Fruit fly (Drosophila melanogaster) whole organism, embryonic: ENCODE measurements around the gene CG9586.

Experiments used
- CG1024 ChIP-seq: fragments of 200-800 bp; sonication (Bioruptor generic); IDR thresholded peaks from 2 replicates; pipeline ENCODE4 v1.3.6; 2022; ENCODE audit warnings: missing biosample characterization, missing genetic modification characterization
- CG10565 ChIP-seq: fragments of 200-800 bp; sonication (Bioruptor generic); optimal IDR thresholded peaks from 3 replicates; lab custom pipeline; 2016; ENCODE audit warnings: missing biosample characterization, mild to moderate bottlenecking, missing genetic modification characterization
- CG13624 ChIP-seq: fragments of 200-800 bp; sonication (Bioruptor generic); optimal IDR thresholded peaks from 2 replicates; lab custom pipeline; 2016; ENCODE audit warnings: missing biosample characterization, missing genetic modification characterization
- CG13775 ChIP-seq: fragments of 200-800 bp; sonication (Bioruptor generic); optimal IDR thresholded peaks from 3 replicates; lab custom pipeline; 2017; ENCODE audit warnings: missing biosample characterization, mild to moderate bottlenecking, missing genetic modification characterization
- CG15073 ChIP-seq: fragments of 200-800 bp; sonication (Bioruptor generic); optimal IDR thresholded peaks from 2 replicates; lab custom pipeline; 2016; ENCODE audit warnings: missing biosample characterization, missing genetic modification characterization
- CG17328 ChIP-seq: fragments of 200-800 bp; sonication (Bioruptor generic); IDR thresholded peaks from 2 replicates; pipeline ENCODE4 v1.3.6; 2022; ENCODE audit warnings: missing biosample characterization, missing genetic modification characterization
- CG17361 ChIP-seq: fragments of 200-800 bp; sonication (Bioruptor generic); IDR thresholded peaks from 3 replicates; pipeline ENCODE4 v1.3.6; 2022; ENCODE audit warnings: missing biosample characterization, missing genetic modification characterization
- CG18011 ChIP-seq: fragments of 200-800 bp; sonication (Bioruptor generic); optimal IDR thresholded peaks from 2 replicates; lab custom pipeline; 2017; ENCODE audit warnings: missing biosample characterization, missing genetic modification characterization, mild to moderate bottlenecking, moderate library complexity, missing genotype
- CG2199 ChIP-seq: fragments of 200-800 bp; sonication (Bioruptor generic); IDR thresholded peaks from 3 replicates; pipeline ENCODE4 v1.3.6; 2022; ENCODE audit warnings: missing biosample characterization, missing genetic modification characterization
- CG2202 ChIP-seq: fragments of 200-800 bp; sonication (Bioruptor generic); optimal IDR thresholded peaks from 2 replicates; lab custom pipeline; 2018; ENCODE audit warnings: missing biosample characterization, mild to moderate bottlenecking, missing genetic modification characterization
- CG30403 ChIP-seq: fragments of 200-800 bp; sonication (Bioruptor generic); optimal IDR thresholded peaks from 3 replicates; lab custom pipeline; 2016; ENCODE audit warnings: missing biosample characterization, missing genetic modification characterization
- CG3163 ChIP-seq: fragments of 200-800 bp; sonication (Bioruptor generic); optimal IDR thresholded peaks from 3 replicates; lab custom pipeline; 2016; ENCODE audit warnings: missing biosample characterization, missing genetic modification characterization
- CG3407 ChIP-seq: fragments of 200-800 bp; sonication (Bioruptor generic); optimal IDR thresholded peaks from 2 replicates; lab custom pipeline; 2018; ENCODE audit warnings: missing biosample characterization, mild to moderate bottlenecking, missing genetic modification characterization
- CG3838 ChIP-seq: fragments of 200-800 bp; sonication (Bioruptor generic); optimal IDR thresholded peaks from 3 replicates; lab custom pipeline; 2016; ENCODE audit warnings: missing biosample characterization, missing genetic modification characterization
- CG5953 ChIP-seq: fragments of 200-800 bp; sonication (Bioruptor generic); IDR thresholded peaks from 2 replicates; pipeline ENCODE4 v1.3.6; 2022; ENCODE audit warnings: missing biosample characterization, missing genetic modification characterization
- CG6765 ChIP-seq: fragments of 200-800 bp; sonication (Bioruptor generic); optimal IDR thresholded peaks from 3 replicates; lab custom pipeline; 2017; ENCODE audit warnings: missing biosample characterization, mild to moderate bottlenecking, missing genetic modification characterization
- CG8281 ChIP-seq: fragments of 200-800 bp; sonication (Bioruptor generic); optimal IDR thresholded peaks from 2 replicates; lab custom pipeline; 2018; ENCODE audit warnings: missing biosample characterization, mild to moderate bottlenecking, missing genetic modification characterization, moderate library complexity
- CG8388 ChIP-seq: fragments of 200-800 bp; sonication (Bioruptor generic); optimal IDR thresholded peaks from 2 replicates; lab custom pipeline; 2019; ENCODE audit warnings: missing biosample characterization, mild to moderate bottlenecking, missing genetic modification characterization, moderate library complexity
- CG9609 ChIP-seq: fragments of 200-800 bp; sonication (Bioruptor generic); optimal IDR thresholded peaks from 3 replicates; lab custom pipeline; 2016; ENCODE audit warnings: missing biosample characterization, missing genetic modification characterization
- CHES-1-like ChIP-seq: fragments of 200-800 bp; sonication (Bioruptor generic); optimal IDR thresholded peaks from 2 replicates; lab custom pipeline; 2016; ENCODE audit warnings: missing biosample characterization, missing genetic modification characterization
- Camta ChIP-seq: fragments of 200-800 bp; sonication (Bioruptor generic); optimal IDR thresholded peaks from 2 replicates; lab custom pipeline; 2016; ENCODE audit warnings: missing biosample characterization, missing genetic modification characterization
- Deaf1 ChIP-seq: fragments of 200-800 bp; optimal IDR thresholded peaks from 3 replicates; lab custom pipeline; 2019; ENCODE audit warnings: missing biosample characterization, mild to moderate bottlenecking, missing genetic modification characterization, moderate library complexity
- Drgx ChIP-seq: fragments of 200-800 bp; sonication (Bioruptor generic); IDR thresholded peaks from 2 replicates; pipeline ENCODE4 v1.3.6; 2022; ENCODE audit warnings: missing biosample characterization, missing genetic modification characterization
- ERR ChIP-seq: fragments of 200-800 bp; sonication (Bioruptor generic); optimal IDR thresholded peaks from 2 replicates; lab custom pipeline; 2016; ENCODE audit warnings: missing biosample characterization, missing genetic modification characterization
- Elba2 ChIP-seq: fragments of 200-800 bp; sonication (Bioruptor generic); optimal IDR thresholded peaks from 3 replicates; lab custom pipeline; 2016; ENCODE audit warnings: missing biosample characterization, missing genetic modification characterization
- Ets97D ChIP-seq: fragments of 200-800 bp; sonication (Bioruptor generic); optimal IDR thresholded peaks from 3 replicates; lab custom pipeline; 2016; ENCODE audit warnings: missing biosample characterization, missing genetic modification characterization
- Fer3 ChIP-seq: fragments of 200-800 bp; sonication (Bioruptor generic); optimal IDR thresholded peaks from 2 replicates; lab custom pipeline; 2018; ENCODE audit warnings: missing biosample characterization, mild to moderate bottlenecking, missing genetic modification characterization, moderate library complexity
- GATAe ChIP-seq: fragments of 200-800 bp; sonication (Bioruptor generic); conservative IDR thresholded peaks from 2 replicates; pipeline ENCODE4 v1.3.6; 2022; ENCODE audit warnings: missing biosample characterization, missing genetic modification characterization
- Hsf ChIP-seq: fragments of 200-800 bp; sonication (Bioruptor generic); optimal IDR thresholded peaks from 3 replicates; lab custom pipeline; 2016; ENCODE audit warnings: missing biosample characterization, missing genetic modification characterization
- MTF-1 ChIP-seq: fragments of 200-800 bp; sonication (Bioruptor generic); optimal IDR thresholded peaks from 2 replicates; lab custom pipeline; 2018; ENCODE audit warnings: missing biosample characterization, mild to moderate bottlenecking, missing genetic modification characterization, borderline replicate concordance
- NC2α ChIP-seq: fragments of 200-800 bp; sonication (Bioruptor generic); optimal IDR thresholded peaks from 2 replicates; lab custom pipeline; 2016; ENCODE audit warnings: missing biosample characterization, missing genetic modification characterization
- NK7.1 ChIP-seq: fragments of 200-800 bp; sonication (Bioruptor generic); optimal IDR thresholded peaks from 3 replicates; lab custom pipeline; 2016; ENCODE audit warnings: missing biosample characterization, missing genetic modification characterization
- Oli ChIP-seq: fragments of 200-800 bp; sonication (Bioruptor generic); optimal IDR thresholded peaks from 2 replicates; lab custom pipeline; 2018; ENCODE audit warnings: missing biosample characterization, mild to moderate bottlenecking, missing genetic modification characterization, moderate library complexity
- Pdp1 ChIP-seq, 2 experiments: fragments of 200-800 bp; sonication (Bioruptor generic); optimal IDR thresholded peaks; 3 replicates each; lab custom pipeline; 2016; ENCODE audit warnings: missing biosample characterization in 2 of 2, missing genetic modification characterization in 2 of 2, mild to moderate bottlenecking in 1 of 2, moderate library complexity in 1 of 2
- TFAM ChIP-seq: fragments of 200-800 bp; sonication (Bioruptor generic); optimal IDR thresholded peaks from 2 replicates; lab custom pipeline; 2017; ENCODE audit warnings: missing biosample characterization, missing genetic modification characterization, inconsistent platforms
- YL-1 ChIP-seq: fragments of 200-800 bp; sonication (Bioruptor generic); optimal IDR thresholded peaks from 3 replicates; lab custom pipeline; 2017; ENCODE audit warnings: missing biosample characterization, mild to moderate bottlenecking, missing genetic modification characterization
- ash1 ChIP-seq: fragments of 200-800 bp; sonication (Bioruptor generic); optimal IDR thresholded peaks from 2 replicates; lab custom pipeline; 2018; ENCODE audit warnings: missing biosample characterization, mild to moderate bottlenecking, missing genetic modification characterization
- bsh ChIP-seq, 2 experiments: fragments of 200-800 bp; sonication (Bioruptor generic); optimal IDR thresholded peaks; 2 replicates each; lab custom pipeline; 2017 to 2018; ENCODE audit warnings: mild to moderate bottlenecking in 2 of 2, missing biosample characterization in 2 of 2, missing genetic modification characterization in 2 of 2, moderate library complexity in 1 of 2
- chif ChIP-seq, 2 experiments: fragments of 200-800 bp; sonication (Bioruptor generic); optimal IDR thresholded peaks; 3 replicates each; lab custom pipeline; 2016; ENCODE audit warnings: missing biosample characterization in 2 of 2, missing genetic modification characterization in 2 of 2
- en ChIP-seq: fragments of 200-800 bp; sonication (Bioruptor generic); optimal IDR thresholded peaks from 2 replicates; lab custom pipeline; 2016; ENCODE audit warnings: missing biosample characterization, missing genetic modification characterization
- exex ChIP-seq: fragments of 200-800 bp; sonication (Bioruptor generic); optimal IDR thresholded peaks from 4 replicates; lab custom pipeline; 2018; ENCODE audit warnings: missing biosample characterization, mild to moderate bottlenecking, missing genetic modification characterization, moderate library complexity
- gce ChIP-seq: fragments of 200-800 bp; sonication (Bioruptor generic); IDR thresholded peaks from 3 replicates; pipeline ENCODE4 v1.3.6; 2022; ENCODE audit warnings: missing biosample characterization, missing genetic modification characterization
- gsb-n ChIP-seq: fragments of 200-800 bp; sonication (Bioruptor generic); optimal IDR thresholded peaks from 3 replicates; lab custom pipeline; 2018; ENCODE audit warnings: missing biosample characterization, mild to moderate bottlenecking, missing genetic modification characterization
- hth ChIP-seq: fragments of >200 bp; optimal IDR thresholded peaks from 2 replicates; lab custom pipeline; 2017; ENCODE audit warnings: inconsistent platforms
- ind ChIP-seq: fragments of 200-800 bp; sonication (Bioruptor generic); optimal IDR thresholded peaks from 3 replicates; lab custom pipeline; 2016; ENCODE audit warnings: missing biosample characterization, missing genetic modification characterization
- jigr1 ChIP-seq: fragments of 200-800 bp; sonication (Bioruptor generic); IDR thresholded peaks from 3 replicates; pipeline ENCODE4 v1.3.6; 2022; ENCODE audit warnings: missing biosample characterization, missing genetic modification characterization
- kni ChIP-seq: fragments of 200-800 bp; sonication (Bioruptor generic); optimal IDR thresholded peaks from 3 replicates; lab custom pipeline; 2017; ENCODE audit warnings: mild to moderate bottlenecking, missing biosample characterization, missing genetic modification reagents, missing genetic modification characterization
- otp ChIP-seq: fragments of 200-800 bp; sonication (Bioruptor generic); IDR thresholded peaks from 3 replicates; pipeline ENCODE4, ENCODE4 v1.3.6; 2022; ENCODE audit warnings: missing biosample characterization, missing genetic modification characterization
- sna ChIP-seq: fragments of 200-800 bp; sonication (Bioruptor generic); IDR thresholded peaks from 2 replicates; pipeline ENCODE4 v1.3.6; 2022; ENCODE audit warnings: missing biosample characterization, missing genetic modification characterization; ENCODE audit not compliant: partially characterized antibody
- vfl ChIP-seq: fragments of 200-800 bp; sonication (Bioruptor generic); optimal IDR thresholded peaks from 2 replicates; lab custom pipeline; 2016; ENCODE audit warnings: missing biosample characterization, missing genetic modification characterization

CG9586 gene

DNA sequence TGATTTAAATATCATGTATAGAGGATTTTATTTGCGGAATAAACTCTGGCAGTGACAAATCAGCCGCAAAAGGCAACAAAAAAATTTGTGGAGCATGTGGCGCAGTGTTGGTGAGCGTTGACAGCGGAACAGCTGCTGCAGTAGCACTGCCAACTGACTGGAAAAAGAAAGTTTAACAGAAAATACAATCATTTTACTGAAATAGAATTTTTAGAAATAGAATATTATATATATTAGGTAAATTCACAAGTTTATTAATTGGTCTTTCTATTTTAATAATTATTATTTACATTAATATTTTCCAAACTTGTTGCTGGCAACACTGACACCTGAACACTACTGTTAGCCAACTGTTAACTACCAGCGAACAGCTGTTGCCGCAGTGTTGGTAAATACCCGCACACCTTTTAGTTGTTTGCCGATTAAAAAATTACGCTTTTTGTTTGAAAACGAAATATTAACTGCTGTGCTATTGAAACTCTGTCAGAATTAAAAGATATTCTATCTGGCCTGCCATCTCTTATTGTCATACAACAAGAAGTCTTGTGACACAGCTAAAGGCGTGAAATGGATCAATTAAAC is at the start of gene CG9586, which contains the start of gene tai (continued):
- peak; percentile 14 for TF ChIP-seq CHES-1-like
- TF ChIP-seq jigr1 (GFP tag; lab: Robert Waterston, UW) = no peak
- peak; percentile 73 for TF ChIP-seq CG18011
- peak; percentile 45 for TF ChIP-seq kni (GFP tag; lab: Kevin White, UChicago)
- TF ChIP-seq CG15073 = peak; percentile 54
- TF ChIP-seq Elba2 = no peak
- TF ChIP-seq sna (GFP tag; lab: Robert Waterston, UW) = no peak
- peak; percentile 35 for TF ChIP-seq exex (tag; lab: Kevin White, UChicago)
- TF ChIP-seq GATAe = no peak; the same call in 1 of the 2 replicates
- peak; percentile 53; the same call in 1 of the 2 replicates for TF ChIP-seq CG1024
- peak; percentile 84 for TF ChIP-seq ind (GFP tag; lab: Kevin White, UChicago)
- no peak for TF ChIP-seq CG2199
- no peak for TF ChIP-seq ERR (GFP tag; lab: Kevin White, UChicago)
- TF ChIP-seq en (GFP tag; lab: Kevin White, UChicago) = no peak
- TF ChIP-seq gce (GFP tag; lab: Robert Waterston, UW) = no peak
- peak; percentile 43; the same call in 1 of the 3 replicates for TF ChIP-seq otp (GFP tag; lab: Robert Waterston, UW)
- peak; percentile 71 for TF ChIP-seq Oli (tag; lab: Kevin White, UChicago)
- peak; percentile 77 for TF ChIP-seq CG3407 (GFP tag; lab: Kevin White, UChicago)
- peak; percentile 63 for TF ChIP-seq MTF-1 (GFP tag; lab: Kevin White, UChicago)
- TF ChIP-seq chif (GFP tag; optimal IDR thresholded peaks at IDR 0.05; lab: Kevin White, UChicago) = peak in 1 of 2 experiments; percentile 57
- TF ChIP-seq hth (lab: Kevin White, UChicago) = no peak
- no peak for TF ChIP-seq CG3163 (GFP tag; lab: Kevin White, UChicago)
- no peak for TF ChIP-seq CG3838 (GFP tag; lab: Kevin White, UChicago)
- no peak for TF ChIP-seq CG10565 (GFP tag; lab: Kevin White, UChicago)
- peak; percentile 87 for TF ChIP-seq CG17361 (GFP tag; lab: Robert Waterston, UW)
- no peak for TF ChIP-seq ash1
- peak; percentile 71 for TF ChIP-seq vfl
- TF ChIP-seq Hsf (GFP tag; lab: Kevin White, UChicago) = peak; percentile 72
- no peak for TF ChIP-seq CG9609 (GFP tag; lab: Kevin White, UChicago)
- peak; percentile 61 for TF ChIP-seq Ets97D (GFP tag; lab: Kevin White, UChicago)
- peak; percentile 88 for TF ChIP-seq CG8388 (GFP tag; lab: Kevin White, UChicago)
- TF ChIP-seq Pdp1 (GFP tag; optimal IDR thresholded peaks at IDR 0.05; lab: Kevin White, UChicago) = peak; percentile 4 to 53
- TF ChIP-seq Camta (GFP tag; lab: Kevin White, UChicago) = no peak
- peak in 1 of 2 experiments; percentile 86 for TF ChIP-seq bsh (GFP tag; optimal IDR thresholded peaks at IDR 0.05; lab: Kevin White, UChicago)
- peak; percentile 46; the same call in 1 of the 2 replicates for TF ChIP-seq CG5953 (GFP tag; lab: Robert Waterston, UW)
- TF ChIP-seq CG30403 (GFP tag; lab: Kevin White, UChicago) = peak; percentile 91
- peak; percentile 64 for TF ChIP-seq Drgx (GFP tag; lab: Robert Waterston, UW)
- peak; percentile 87 for TF ChIP-seq CG17328 (GFP tag; lab: Robert Waterston, UW)
- peak; percentile 48 for TF ChIP-seq CG13624 (GFP tag; lab: Kevin White, UChicago)
- peak; percentile 62 for TF ChIP-seq YL-1 (GFP tag; lab: Kevin White, UChicago)
- TF ChIP-seq Deaf1 (tag; lab: Kevin White, UChicago) = peak; percentile 47
- TF ChIP-seq CG13775 = peak; percentile 93
- TF ChIP-seq CG6765 (GFP tag; lab: Kevin White, UChicago) = peak; percentile 76
- TF ChIP-seq NK7.1 (GFP tag; lab: Kevin White, UChicago) = peak; percentile 41
- TF ChIP-seq Fer3 = peak; percentile 83
- TF ChIP-seq TFAM = no peak
- TF ChIP-seq gsb-n (tag; lab: Kevin White, UChicago) = peak; percentile 87
- TF ChIP-seq CG8281 = peak; percentile 27
- TF ChIP-seq NC2α (GFP tag; lab: Kevin White, UChicago) = no peak
- TF ChIP-seq CG2202 = peak; percentile 78
